Worm (Caenorhabditis elegans): ENCODE data around the gene chc-1.

DNA sequence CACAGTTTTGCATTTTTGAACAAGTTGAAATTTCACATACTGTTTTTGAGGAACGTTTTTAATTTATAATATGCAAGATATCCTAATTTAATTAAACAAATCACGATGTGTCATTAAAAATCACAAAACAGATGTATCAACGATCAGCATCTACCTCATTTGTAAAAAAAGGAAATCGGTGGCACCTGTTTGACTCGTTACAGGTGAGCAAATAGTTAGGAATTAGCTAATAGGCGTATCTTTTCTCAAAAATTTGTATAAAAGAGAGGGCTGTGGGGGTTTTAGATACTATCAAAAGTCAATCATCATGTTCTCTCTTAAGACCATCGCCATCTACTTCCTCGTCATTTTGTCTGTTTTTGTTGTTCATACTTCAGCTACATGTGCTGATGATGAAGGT lies 4.6 kb upstream of the chc-1 start, which contains the start of gene T20G5.8:
- no peak for TF ChIP-seq lsy-2 (tag; optimal IDR thresholded peaks at IDR 0.05)
- no peak for TF ChIP-seq ama-1 (optimal IDR thresholded peaks at IDR 0.05)
- no peak for TF ChIP-seq R02D3.7 (tag; optimal IDR thresholded peaks at IDR 0.05)
